Fruit fly (Drosophila melanogaster): Measurements from ENCODE around the gene CG15399.

DNA sequence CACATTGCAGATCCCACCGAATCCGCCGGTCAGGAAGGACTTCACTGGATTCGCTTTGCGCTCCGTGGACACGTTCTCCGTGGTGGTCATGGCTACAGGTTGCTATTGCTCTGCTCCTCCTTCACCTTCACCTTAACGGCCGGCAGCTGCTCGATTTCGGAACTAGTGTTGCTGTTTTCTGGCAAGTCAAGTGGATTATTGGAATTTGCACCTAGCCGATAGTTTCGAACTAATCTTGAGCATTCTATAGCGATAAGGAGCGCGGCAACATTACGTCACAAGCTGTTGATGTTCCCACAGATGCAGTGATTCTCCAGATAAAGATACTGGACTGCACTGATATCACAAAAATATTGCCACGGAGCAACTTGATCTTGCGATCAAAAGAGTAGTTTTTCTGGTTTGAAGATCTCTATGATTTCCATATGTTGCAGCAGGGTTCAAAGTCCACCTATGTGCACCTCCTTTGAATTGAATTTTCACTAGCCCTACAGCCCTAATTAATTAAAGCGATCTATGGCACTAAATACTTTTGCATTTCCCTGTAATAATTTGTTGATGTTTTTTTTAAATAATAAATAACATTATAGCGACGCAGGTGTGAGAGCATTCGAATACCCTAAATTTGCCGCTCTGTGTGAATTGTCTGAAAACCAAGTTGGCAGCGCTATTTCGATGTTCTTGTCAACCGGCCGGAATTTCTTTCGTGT lies 1.9 kb downstream of the CG15399 start, which contains the start of the genes colt and HINT1:
- TF ChIP-seq Gug (GFP tag; IDR thresholded peaks at IDR 0.05) (no peak), CG11762 (GFP tag; optimal IDR thresholded peaks at IDR 0.05; ENCODE audit: insufficient read depth) (peak; percentile 75), Hr39 (GFP tag; optimal IDR thresholded peaks at IDR 0.05) (no peak), CG1621 (tag; optimal IDR thresholded peaks at IDR 0.05) (peak; percentile 91), Blimp-1 (GFP tag; optimal IDR thresholded peaks at IDR 0.05) (no peak), Hr38 (GFP tag; optimal IDR thresholded peaks at IDR 0.05) (no peak), fd59A (GFP tag; optimal IDR thresholded peaks at IDR 0.05) (no peak)

Data from whole organism, prepupa.